Worm (Caenorhabditis elegans) whole organism, young adult: ENCODE measurements around the gene F46F5.13.
"Not testable (repeated sequence)": the region's sequence is repeated elsewhere in the genome, so short reads cannot be mapped to it uniquely, and the experiment has no call there.

Experiments
- C17E4.6 ChIP-seq: fragments of 200-800 bp; sonication (Bioruptor generic); IDR thresholded peaks from 2 replicates; pipeline ENCODE4 v1.3.6; 2022; ENCODE audit warnings: missing genetic modification reagents, missing genetic modification characterization, missing compliant biosample characterization
- F22D6.2 ChIP-seq: sonication (generic microtip); optimal IDR thresholded peaks from 2 replicates; lab custom pipeline; 2016; ENCODE audit warnings: mild to moderate bottlenecking, missing genetic modification characterization, missing compliant biosample characterization
- F57C9.4 ChIP-seq: sonication (generic microtip); optimal IDR thresholded peaks from 2 replicates; lab custom pipeline; 2017; ENCODE audit warnings: mild to moderate bottlenecking, missing genetic modification characterization, missing compliant biosample characterization
- K11D2.4 ChIP-seq: fragments of 200-800 bp; sonication (Bioruptor generic); IDR thresholded peaks from 2 replicates; pipeline ENCODE4 v1.3.6; 2022; ENCODE audit warnings: missing genetic modification reagents, missing genetic modification characterization, missing compliant biosample characterization
- Y53G8AR.9 ChIP-seq: fragments of 200-800 bp; sonication (Bioruptor generic); conservative IDR thresholded peaks from 2 replicates; pipeline ENCODE4 v1.3.6; 2022; ENCODE audit warnings: missing genetic modification reagents, missing genetic modification characterization, missing compliant biosample characterization
- Y67H2A.10 ChIP-seq: fragments of 200-800 bp; sonication (Bioruptor generic); conservative IDR thresholded peaks from 2 replicates; pipeline ENCODE4 v1.3.6; 2022; ENCODE audit warnings: missing genetic modification reagents, missing genetic modification characterization, missing compliant biosample characterization
- ama-1 ChIP-seq, 3 experiments: fragments of 150-350 bp in 1 of 3; sonication (generic microtip) in 2 of 3; optimal IDR thresholded peaks; 2 replicates each; lab custom pipeline; 2014 to 2018; ENCODE audit warnings: missing biosample characterization in 2 of 3, missing genetic modification characterization in 2 of 3, missing genetic modification reagents in 2 of 3
- aptf-2 ChIP-seq: fragments of 200-800 bp; sonication (Bioruptor generic); conservative IDR thresholded peaks from 2 replicates; pipeline ENCODE4 v1.3.6; 2022; ENCODE audit warnings: missing genetic modification reagents, missing genetic modification characterization, missing compliant biosample characterization
- aptf-3 ChIP-seq: fragments of 200-800 bp; sonication (Bioruptor generic); IDR thresholded peaks from 2 replicates; pipeline ENCODE4 v1.3.6; 2022; ENCODE audit warnings: missing genetic modification characterization, missing compliant biosample characterization
- athp-1 ChIP-seq: sonication (generic microtip); optimal IDR thresholded peaks from 2 replicates; lab custom pipeline; 2017; ENCODE audit warnings: mild to moderate bottlenecking, missing genetic modification characterization, missing compliant biosample characterization
- attf-5 ChIP-seq: fragments of 200-800 bp; sonication (Bioruptor generic); optimal IDR thresholded peaks from 2 replicates; lab custom pipeline; 2018; ENCODE audit warnings: mild to moderate bottlenecking, missing genetic modification characterization, missing compliant biosample characterization
- ceh-100 ChIP-seq: fragments of 200-800 bp; sonication (Bioruptor generic); IDR thresholded peaks from 2 replicates; pipeline ENCODE4 v1.3.6; 2022; ENCODE audit warnings: missing genetic modification reagents, missing genetic modification characterization, missing compliant biosample characterization
- ceh-27 ChIP-seq: fragments of 200-800 bp; sonication (Bioruptor generic); optimal IDR thresholded peaks from 2 replicates; lab custom pipeline; 2018; ENCODE audit warnings: mild to moderate bottlenecking, missing genetic modification characterization, moderate library complexity, missing compliant biosample characterization
- ceh-40 ChIP-seq: fragments of 200-800 bp; sonication (Bioruptor generic); IDR thresholded peaks from 2 replicates; pipeline ENCODE4 v1.3.6; 2022; ENCODE audit warnings: missing genetic modification characterization, missing compliant biosample characterization
- ceh-79 ChIP-seq: sonication (generic microtip); optimal IDR thresholded peaks from 2 replicates; lab custom pipeline; 2017; ENCODE audit warnings: mild to moderate bottlenecking, missing genetic modification characterization, missing compliant biosample characterization
- die-1 ChIP-seq: sonication (generic microtip); optimal IDR thresholded peaks from 2 replicates; lab custom pipeline; 2016; ENCODE audit warnings: missing genotype, mild to moderate bottlenecking, missing genetic modification characterization, missing compliant biosample characterization
- dpff-1 ChIP-seq: sonication (generic microtip); optimal IDR thresholded peaks from 2 replicates; lab custom pipeline; 2017; ENCODE audit warnings: mild to moderate bottlenecking, missing genetic modification characterization, missing compliant biosample characterization
- dpl-1 ChIP-seq: fragments of 150-350 bp; optimal IDR thresholded peaks from 2 replicates; lab custom pipeline; 2014; ENCODE audit warnings: missing biosample characterization, missing genetic modification reagents, missing genetic modification characterization
- egl-18 ChIP-seq: fragments of 200-800 bp; sonication (Bioruptor generic); IDR thresholded peaks from 2 replicates; pipeline ENCODE4 v1.3.6; 2022; ENCODE audit warnings: missing genetic modification reagents, missing genetic modification characterization, missing compliant biosample characterization
- gei-17 ChIP-seq: fragments of 200-800 bp; sonication (Bioruptor generic); optimal IDR thresholded peaks from 2 replicates; lab custom pipeline; 2018; ENCODE audit warnings: mild to moderate bottlenecking, missing genetic modification characterization, missing compliant biosample characterization
- lag-1 ChIP-seq: fragments of 200-800 bp; sonication (Bioruptor generic); IDR thresholded peaks from 2 replicates; pipeline ENCODE4 v1.3.6; 2022; ENCODE audit warnings: missing genetic modification reagents, missing genetic modification characterization, missing compliant biosample characterization
- lin-54 ChIP-seq: fragments of 200-800 bp; sonication (Bioruptor generic); optimal IDR thresholded peaks from 2 replicates; lab custom pipeline; 2018; ENCODE audit warnings: mild to moderate bottlenecking, missing genetic modification characterization, missing compliant biosample characterization
- lir-1 ChIP-seq: fragments of 200-800 bp; sonication (Bioruptor generic); conservative IDR thresholded peaks from 2 replicates; pipeline ENCODE4 v1.3.6; 2022; ENCODE audit warnings: missing genetic modification reagents, missing genetic modification characterization, missing compliant biosample characterization
- mes-4 ChIP-seq: sonication (generic microtip); optimal IDR thresholded peaks from 2 replicates; lab custom pipeline; 2016; ENCODE audit warnings: missing genotype, missing genetic modification characterization, missing compliant biosample characterization
- nfya-1 ChIP-seq: sonication (generic microtip); optimal IDR thresholded peaks from 2 replicates; lab custom pipeline; 2017; ENCODE audit warnings: antibody characterized with exemption, missing compliant biosample characterization, missing genetic modification characterization, borderline replicate concordance; ENCODE audit not compliant: insufficient read depth
- nfya-2 ChIP-seq: fragments of 200-800 bp; sonication (Bioruptor generic); IDR thresholded peaks from 2 replicates; pipeline ENCODE4 v1.3.6; 2022; ENCODE audit warnings: missing genetic modification reagents, missing genetic modification characterization, missing compliant biosample characterization
- pha-4 ChIP-seq: fragments of 150-350 bp; sonication (generic microtip); optimal IDR thresholded peaks from 2 replicates; lab custom pipeline; 2014; ENCODE audit warnings: missing biosample characterization, missing genetic modification reagents, missing genetic modification characterization
- rec-8 ChIP-seq, 2 experiments: sonication (generic microtip); optimal IDR thresholded peaks; 2 replicates each; lab custom pipeline; 2016; ENCODE audit warnings: mild to moderate bottlenecking in 2 of 2, missing genetic modification characterization in 2 of 2, missing genetic modification reagents in 2 of 2, missing genotype in 2 of 2, missing biosample characterization in 1 of 2, missing compliant biosample characterization in 1 of 2, moderate library complexity in 1 of 2
- snpc-1.3 ChIP-seq: sonication (generic microtip); optimal IDR thresholded peaks from 2 replicates; lab custom pipeline; 2017; ENCODE audit warnings: missing genetic modification characterization, mild to moderate bottlenecking, missing compliant biosample characterization, antibody characterized with exemption, moderate library complexity, missing genotype, missing genetic modification reagents; ENCODE audit not compliant: insufficient read depth
- snpc-3.4 ChIP-seq: sonication (generic microtip); optimal IDR thresholded peaks from 2 replicates; lab custom pipeline; 2017; ENCODE audit warnings: missing genetic modification characterization, mild to moderate bottlenecking, missing compliant biosample characterization, antibody characterized with exemption, moderate library complexity, missing genotype, missing genetic modification reagents
- somi-1 ChIP-seq: fragments of 200-800 bp; sonication (Bioruptor generic); optimal IDR thresholded peaks from 2 replicates; lab custom pipeline; 2018; ENCODE audit warnings: mild to moderate bottlenecking, missing genetic modification characterization, missing compliant biosample characterization
- tbx-9 ChIP-seq: sonication (generic microtip); optimal IDR thresholded peaks from 2 replicates; lab custom pipeline; 2016; ENCODE audit warnings: borderline replicate concordance, missing genetic modification characterization, inconsistent platforms, missing compliant biosample characterization
- ztf-26 ChIP-seq: sonication (generic microtip); optimal IDR thresholded peaks from 2 replicates; lab custom pipeline; 2017; ENCODE audit warnings: missing genetic modification characterization, missing compliant biosample characterization
- ztf-28 ChIP-seq: fragments of 200-800 bp; sonication (Bioruptor generic); IDR thresholded peaks from 2 replicates; pipeline ENCODE4 v1.3.6; 2022; ENCODE audit warnings: missing genetic modification reagents, missing genetic modification characterization, missing compliant biosample characterization

The F46F5.13 gene

DNA sequence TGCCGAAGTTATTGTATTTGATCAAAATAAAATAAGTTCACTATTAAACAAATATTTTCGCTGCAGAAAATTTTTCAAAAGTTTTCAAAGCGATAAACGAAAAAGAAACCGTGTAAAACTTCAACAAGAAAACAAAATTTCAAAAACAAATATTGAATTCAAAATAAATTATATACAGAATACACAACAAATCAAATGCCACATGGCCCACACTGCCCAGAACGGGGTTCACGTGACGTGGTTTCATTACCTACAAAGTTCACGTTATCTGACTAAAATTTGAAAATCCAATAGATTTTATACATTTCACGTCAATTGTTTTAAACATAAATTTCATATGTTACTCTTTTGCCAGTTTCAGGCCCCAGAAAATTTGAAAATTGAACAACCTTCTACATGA is 17.4 kb downstream of the F46F5.13 start, which contains the start of gene F46F5.7:
Gene F46F5.7, minus strand, starts transcription at position 101 of the 400 bp plus-strand sequence.
- no peak for TF ChIP-seq ceh-79
- no peak for TF ChIP-seq Y53G8AR.9 (GFP tag; lab: Robert Waterston, UW)
- no peak for TF ChIP-seq ztf-28 (GFP tag; lab: Robert Waterston, UW)
- TF ChIP-seq die-1: no peak
- TF ChIP-seq rec-8 (tag; optimal IDR thresholded peaks at IDR 0.05; lab: Kevin White, UChicago): no peak
- no peak for TF ChIP-seq snpc-3.4 (tag; lab: Kevin White, UChicago)
- TF ChIP-seq ceh-100 (GFP tag; lab: Robert Waterston, UW): no peak
- TF ChIP-seq aptf-2 (GFP tag; lab: Robert Waterston, UW): no peak
- no peak for TF ChIP-seq snpc-1.3 (tag; lab: Kevin White, UChicago)
- TF ChIP-seq ama-1 (optimal IDR thresholded peaks at IDR 0.05; lab: Kevin White, UChicago): no peak
- no peak for TF ChIP-seq ama-1 (GFP tag; optimal IDR thresholded peaks at IDR 0.05; lab: Kevin White, UChicago)
- no peak for TF ChIP-seq F22D6.2 (tag; lab: Kevin White, UChicago)
- no peak for TF ChIP-seq dpff-1 (tag; lab: Kevin White, UChicago)
- TF ChIP-seq pha-4 (tag; lab: Kevin White, UChicago): no peak
- no peak for TF ChIP-seq dpl-1 (GFP tag; lab: Kevin White, UChicago)
- no peak for TF ChIP-seq egl-18 (GFP tag; lab: Robert Waterston, UW)
- no peak for TF ChIP-seq attf-5 (GFP tag; lab: Kevin White, UChicago)
- TF ChIP-seq nfya-2 (GFP tag; lab: Robert Waterston, UW): no peak
- no peak for TF ChIP-seq lag-1
- no peak for TF ChIP-seq nfya-1 (tag; lab: Kevin White, UChicago)
- no peak for TF ChIP-seq C17E4.6 (GFP tag; lab: Robert Waterston, UW)

DNA sequence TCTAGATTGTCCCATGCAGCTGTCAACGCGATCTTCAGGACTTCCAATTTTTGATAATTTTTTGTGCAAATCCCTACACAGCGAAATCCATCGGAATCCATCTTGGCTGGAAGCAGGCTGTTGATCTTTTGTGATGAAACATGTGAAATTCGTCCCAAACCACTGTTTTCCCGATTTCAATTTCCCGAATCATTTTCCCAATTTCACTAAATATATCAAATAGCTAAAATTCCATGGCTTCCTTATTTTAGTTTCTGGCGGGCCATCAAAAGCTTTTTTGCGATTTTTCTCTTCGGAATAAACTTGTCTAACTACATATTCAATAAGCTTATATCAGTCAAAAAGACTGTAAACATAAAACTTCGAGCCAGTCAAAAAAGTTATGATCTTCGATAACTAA is 18.4 kb downstream of the F46F5.13 start, which contains the start of gene F46F5.8:
Gene F46F5.8, minus strand, starts transcription at position 101 of the 400 bp plus-strand sequence.
- no peak for TF ChIP-seq lir-1 (GFP tag; lab: Robert Waterston, UW)
- TF ChIP-seq aptf-3: no peak
- TF ChIP-seq ceh-40 (GFP tag; lab: Robert Waterston, UW): no peak
- TF ChIP-seq tbx-9 (tag; lab: Kevin White, UChicago): no peak
- TF ChIP-seq ceh-27 (GFP tag; lab: Kevin White, UChicago): no peak
- no peak for TF ChIP-seq K11D2.4
- no peak for TF ChIP-seq mes-4 (tag; lab: Kevin White, UChicago)
- no peak for TF ChIP-seq athp-1
- TF ChIP-seq snpc-1.3 (tag; lab: Kevin White, UChicago): no peak
- no peak for TF ChIP-seq lin-54 (GFP tag; lab: Kevin White, UChicago)
- no peak for TF ChIP-seq F57C9.4 (tag; lab: Kevin White, UChicago)
- no peak for TF ChIP-seq Y67H2A.10 (GFP tag; lab: Robert Waterston, UW)
- no peak for TF ChIP-seq somi-1 (GFP tag; lab: Kevin White, UChicago)
- TF ChIP-seq nfya-1 (tag; lab: Kevin White, UChicago): no peak

DNA sequence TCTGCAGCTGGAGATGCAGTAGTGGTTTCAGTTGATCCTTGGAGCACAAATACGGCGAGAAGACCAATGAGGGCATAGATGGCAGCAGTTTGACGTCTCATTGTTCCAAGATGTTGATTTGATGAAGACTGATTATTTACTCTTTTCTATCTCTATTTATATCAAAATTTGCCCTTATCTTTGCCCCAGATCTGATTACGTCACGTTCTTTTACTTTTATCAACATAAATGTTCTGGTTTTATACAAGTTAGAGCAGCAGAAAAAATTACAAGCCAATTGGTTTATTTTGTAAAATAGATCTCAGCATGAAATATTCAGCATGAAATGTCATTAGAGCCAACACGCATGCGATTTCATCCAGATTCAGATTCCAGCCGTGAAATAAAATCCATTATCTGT is 19.6 kb downstream of the F46F5.13 start, which contains the start of gene msrp-4:
Gene msrp-4, minus strand, starts transcription at position 101 of the 400 bp plus-strand sequence.
- TF ChIP-seq snpc-3.4 (tag; lab: Kevin White, UChicago); ztf-26 (tag; lab: Kevin White, UChicago); gei-17 (GFP tag; lab: Kevin White, UChicago): not testable (repeated sequence)
- TF ChIP-seq, all 124 proteins: peak for 0; not testable (repeated sequence) for 124
